Fruit fly (Drosophila melanogaster): ENCODE results near the gene ben.

- TF ChIP-seq CG8478 (optimal IDR thresholded peaks at IDR 0.05), result no peak
- TF ChIP-seq CTCF (optimal IDR thresholded peaks at IDR 0.05), result no peak
Measured at dm6 chrX:14017414-14017813, 21.3 kb downstream of the ben start.

Measured in S2 (cell line).